Worm (Caenorhabditis elegans) whole organism, midembryonic: ENCODE results near the gene glb-4.
A peak's percentile ranks its signal among the peaks of the same experiment; 100 is the strongest.

ENCODE experiments used
- T22C8.4 ChIP-seq: fragments of 200-800 bp; sonication (Bioruptor generic); IDR thresholded peaks from 2 replicates; pipeline ENCODE4 v1.3.6; 2022; ENCODE audit warnings: missing genetic modification characterization, missing compliant biosample characterization
- cog-1 ChIP-seq: sonication (generic microtip); optimal IDR thresholded peaks from 2 replicates; lab custom pipeline; 2016; ENCODE audit warnings: missing genetic modification characterization, missing compliant biosample characterization
- flt-1 ChIP-seq: fragments of 200-800 bp; sonication (Bioruptor generic); IDR thresholded peaks from 2 replicates; pipeline ENCODE4 v1.3.6; 2022; ENCODE audit warnings: missing genetic modification characterization, missing compliant biosample characterization
- klf-2 ChIP-seq: fragments of 200-800 bp; sonication (Bioruptor generic); conservative IDR thresholded peaks from 2 replicates; pipeline ENCODE4 v1.3.6; 2022; ENCODE audit warnings: missing genetic modification reagents, missing genetic modification characterization, missing compliant biosample characterization
- med-1 ChIP-seq: sonication (generic microtip); optimal IDR thresholded peaks from 2 replicates; lab custom pipeline; 2017; ENCODE audit warnings: missing genetic modification characterization, mild to moderate bottlenecking, missing compliant biosample characterization, antibody characterized with exemption, missing genetic modification reagents; ENCODE audit not compliant: insufficient read depth
- ref-1 ChIP-seq: fragments of 200-800 bp; sonication (Bioruptor generic); conservative IDR thresholded peaks from 2 replicates; pipeline ENCODE4 v1.3.6; 2022; ENCODE audit warnings: missing genetic modification reagents, missing genetic modification characterization, missing compliant biosample characterization
- tab-1 ChIP-seq: fragments of 200-800 bp; sonication (Bioruptor generic); IDR thresholded peaks from 2 replicates; pipeline ENCODE4 v1.3.6; 2022; ENCODE audit warnings: missing genetic modification characterization, missing compliant biosample characterization
- ztf-23 ChIP-seq: fragments of 200-800 bp; sonication (Bioruptor generic); IDR thresholded peaks from 2 replicates; pipeline ENCODE4 v1.3.6; 2022; ENCODE audit warnings: missing genetic modification reagents, missing genetic modification characterization, missing compliant biosample characterization
- ztf-29 ChIP-seq: fragments of 200-800 bp; sonication (Bioruptor generic); IDR thresholded peaks from 2 replicates; pipeline ENCODE4 v1.3.6; 2022; ENCODE audit warnings: missing genetic modification reagents, missing genetic modification characterization, missing compliant biosample characterization

glb-4 gene

DNA sequence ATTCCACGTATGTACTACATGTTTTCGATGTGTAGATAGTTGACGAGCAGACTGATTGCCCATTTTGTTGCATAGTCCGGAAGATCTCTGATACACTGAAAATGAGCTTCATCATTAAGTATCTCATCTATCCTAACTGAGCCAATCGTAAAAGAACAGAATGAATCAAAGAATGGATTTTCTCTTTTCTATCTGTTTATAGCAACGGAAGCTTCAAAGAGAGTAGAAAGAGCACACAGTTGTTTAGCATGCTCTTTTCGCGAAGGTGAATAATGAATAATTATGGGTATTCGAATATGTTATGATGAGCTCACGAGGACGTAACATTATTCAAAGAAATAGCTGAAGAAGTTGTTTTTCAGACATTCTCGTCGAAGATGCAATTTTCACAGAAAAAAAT is at the start of gene glb-4:
Gene glb-4 (minus strand): TSS at position 101 of the 400 bp plus-strand sequence.
- no peak for TF ChIP-seq ref-1
- TF ChIP-seq tab-1 (GFP tag; lab: Robert Waterston, UW), result no peak
- TF ChIP-seq med-1 (GFP tag; lab: Kevin White, UChicago), result no peak
- TF ChIP-seq ztf-23 (GFP tag; lab: Robert Waterston, UW), result no peak
- no peak for TF ChIP-seq ztf-29 (GFP tag; lab: Robert Waterston, UW)
- TF ChIP-seq T22C8.4 (GFP tag; lab: Robert Waterston, UW), result no peak

DNA sequence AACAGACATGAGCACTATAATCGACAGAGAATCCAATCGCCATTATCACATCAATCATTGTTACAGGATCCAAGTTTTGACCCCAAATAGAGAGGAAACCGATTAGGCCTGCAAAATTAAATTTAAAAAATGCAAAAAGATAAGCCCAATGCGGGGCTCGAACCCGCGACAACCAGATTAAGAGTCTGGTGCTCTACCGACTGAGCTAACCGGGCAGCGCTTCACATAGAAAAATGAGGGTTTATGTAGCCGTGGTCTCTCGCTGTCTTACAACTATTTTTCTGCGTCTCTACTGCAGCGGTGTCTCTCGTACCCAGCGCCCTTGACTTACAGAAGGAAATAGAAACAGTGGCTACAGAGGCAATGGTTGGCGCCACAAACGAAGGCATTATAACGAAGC is 46.7 kb upstream of the glb-4 start:
- peak; percentile 84 for TF ChIP-seq tab-1 (GFP tag; lab: Robert Waterston, UW)
- TF ChIP-seq T22C8.4 (GFP tag; lab: Robert Waterston, UW), result peak; percentile 60; the same call in 1 of the 2 replicates
- TF ChIP-seq ref-1, result peak; percentile 58; the same call in 1 of the 2 replicates
- no peak for TF ChIP-seq cog-1 (tag; lab: Kevin White, UChicago)
- TF ChIP-seq ztf-29 (GFP tag; lab: Robert Waterston, UW), result peak; percentile 78
- TF ChIP-seq flt-1 (GFP tag; lab: Robert Waterston, UW), result peak; percentile 86
- TF ChIP-seq med-1 (GFP tag; lab: Kevin White, UChicago), result no peak
- peak; percentile 78 for TF ChIP-seq ztf-23 (GFP tag; lab: Robert Waterston, UW)
- peak; percentile 74 for TF ChIP-seq klf-2

DNA sequence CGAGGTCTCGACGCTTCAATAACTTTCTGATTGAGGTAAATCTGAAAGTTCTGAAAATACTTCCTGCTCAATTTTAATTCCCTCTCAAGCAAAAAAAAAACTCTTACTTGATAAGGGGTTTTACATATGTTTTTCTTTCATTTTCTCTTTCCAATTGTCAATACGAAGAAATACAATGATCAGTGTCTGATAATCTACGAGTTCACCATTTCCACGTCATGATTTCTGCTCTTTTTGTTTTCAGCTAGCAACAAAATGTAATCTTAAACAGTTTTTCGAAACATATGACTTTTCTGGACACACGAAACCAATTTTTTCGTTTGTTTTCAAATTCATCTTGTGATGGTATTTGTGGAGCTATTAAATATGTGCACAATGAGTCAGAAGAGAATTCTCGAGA is 45.2 kb upstream of the glb-4 start:
- TF ChIP-seq klf-2 (no peak), ztf-29 (GFP tag; lab: Robert Waterston, UW) (no peak), flt-1 (GFP tag; lab: Robert Waterston, UW) (no peak), med-1 (GFP tag; lab: Kevin White, UChicago) (no peak), tab-1 (GFP tag; lab: Robert Waterston, UW) (no peak), T22C8.4 (GFP tag; lab: Robert Waterston, UW) (no peak), ztf-23 (GFP tag; lab: Robert Waterston, UW) (no peak), ref-1 (no peak), cog-1 (tag; lab: Kevin White, UChicago) (no peak)

DNA sequence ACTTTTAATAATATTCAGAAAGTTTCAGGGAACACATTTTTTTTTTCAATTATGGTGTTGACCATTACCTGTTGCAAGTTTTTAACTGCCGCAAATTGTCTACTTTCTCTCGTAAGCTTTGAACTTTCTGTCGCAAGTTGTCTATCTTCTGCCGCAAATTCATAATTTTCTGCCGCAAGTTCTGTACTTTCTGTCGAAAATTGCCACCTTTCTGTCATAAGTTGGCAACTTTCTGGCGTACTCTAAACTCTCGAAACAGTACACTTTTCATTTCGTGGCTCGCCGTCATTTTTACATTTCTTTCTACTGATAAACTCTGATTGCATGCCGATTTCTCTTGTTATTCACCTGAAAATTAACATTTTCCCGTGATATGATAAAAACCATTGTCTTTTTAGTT is 44.4 kb upstream of the glb-4 start:
- no peak for TF ChIP-seq ref-1
- no peak for TF ChIP-seq ztf-23 (GFP tag; lab: Robert Waterston, UW)
- TF ChIP-seq tab-1 (GFP tag; lab: Robert Waterston, UW), result no peak
- TF ChIP-seq cog-1 (tag; lab: Kevin White, UChicago), result no peak
- no peak for TF ChIP-seq T22C8.4 (GFP tag; lab: Robert Waterston, UW)
- TF ChIP-seq ztf-29 (GFP tag; lab: Robert Waterston, UW), result no peak

DNA sequence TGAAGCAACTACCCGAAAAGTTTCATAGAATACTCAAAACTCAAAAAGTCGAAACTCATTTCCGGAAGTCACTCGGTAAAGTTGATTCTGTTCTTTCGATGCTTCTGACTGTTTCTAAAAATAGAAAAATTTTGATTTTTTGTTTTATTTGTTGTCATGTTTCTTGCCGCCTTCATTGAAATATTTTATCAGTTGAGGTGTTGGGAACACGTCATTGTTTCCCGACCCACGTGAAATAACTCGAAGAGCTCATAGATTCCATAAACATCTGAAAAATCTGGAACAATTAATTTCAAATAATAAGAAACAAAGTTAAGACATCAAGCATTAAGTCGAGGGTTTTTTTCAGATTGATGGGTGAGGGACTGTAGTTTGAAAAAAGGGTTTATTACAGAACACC is 44.0 kb upstream of the glb-4 start:
- TF ChIP-seq med-1 (GFP tag; lab: Kevin White, UChicago) (no peak), cog-1 (tag; lab: Kevin White, UChicago) (no peak), ztf-29 (GFP tag; lab: Robert Waterston, UW) (no peak), klf-2 (no peak), T22C8.4 (GFP tag; lab: Robert Waterston, UW) (no peak), ref-1 (no peak), ztf-23 (GFP tag; lab: Robert Waterston, UW) (no peak), flt-1 (GFP tag; lab: Robert Waterston, UW) (no peak), tab-1 (GFP tag; lab: Robert Waterston, UW) (no peak)

DNA sequence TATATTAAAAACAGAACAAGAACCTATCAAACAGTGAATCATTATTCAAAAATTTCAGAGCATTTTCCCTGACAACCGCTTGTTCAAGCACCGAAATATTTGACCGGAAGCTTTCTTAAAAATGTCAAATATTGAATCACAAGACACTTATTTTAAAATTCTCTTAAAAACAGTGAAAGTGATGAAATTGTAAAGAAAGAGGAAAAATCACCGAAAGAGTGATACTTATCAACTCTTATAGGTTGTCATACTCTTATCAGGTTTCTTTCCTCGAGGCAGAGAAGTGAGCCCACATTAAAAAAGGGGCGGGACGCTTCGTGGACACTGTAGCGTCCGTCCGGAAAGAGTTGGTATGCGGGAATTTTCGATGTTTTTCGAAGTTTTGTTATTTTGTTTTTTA is 42.8 kb upstream of the glb-4 start:
- TF ChIP-seq med-1 (GFP tag; lab: Kevin White, UChicago) (no peak), T22C8.4 (GFP tag; lab: Robert Waterston, UW) (no peak), ztf-23 (GFP tag; lab: Robert Waterston, UW) (no peak), klf-2 (no peak), cog-1 (tag; lab: Kevin White, UChicago) (no peak), tab-1 (GFP tag; lab: Robert Waterston, UW) (no peak), flt-1 (GFP tag; lab: Robert Waterston, UW) (no peak), ref-1 (no peak), ztf-29 (GFP tag; lab: Robert Waterston, UW) (no peak)

DNA sequence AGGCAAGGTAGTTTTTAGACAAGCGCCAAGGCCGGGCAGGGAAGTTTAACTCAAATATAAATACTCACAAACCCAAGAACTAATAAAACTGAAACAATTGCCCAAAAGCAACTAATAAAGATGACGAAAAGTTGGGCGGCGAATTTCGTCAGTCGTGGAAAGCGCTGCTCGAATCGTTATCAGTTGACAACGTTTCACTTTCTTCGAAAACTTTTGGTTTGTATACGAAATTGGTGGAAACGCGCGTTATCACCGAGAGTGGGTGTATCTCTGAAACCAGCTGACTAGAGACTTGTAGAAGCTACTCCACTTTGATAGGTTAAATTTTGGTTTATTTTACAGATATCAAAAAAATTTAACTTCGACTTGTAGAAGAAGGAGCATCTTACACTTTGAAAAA is 42.1 kb upstream of the glb-4 start:
- TF ChIP-seq med-1 (GFP tag; lab: Kevin White, UChicago), result no peak
- no peak for TF ChIP-seq ztf-29 (GFP tag; lab: Robert Waterston, UW)
- no peak for TF ChIP-seq cog-1 (tag; lab: Kevin White, UChicago)
- no peak for TF ChIP-seq ztf-23 (GFP tag; lab: Robert Waterston, UW)
- TF ChIP-seq T22C8.4 (GFP tag; lab: Robert Waterston, UW), result no peak
- TF ChIP-seq ref-1, result no peak
- no peak for TF ChIP-seq klf-2
- no peak for TF ChIP-seq tab-1 (GFP tag; lab: Robert Waterston, UW)

DNA sequence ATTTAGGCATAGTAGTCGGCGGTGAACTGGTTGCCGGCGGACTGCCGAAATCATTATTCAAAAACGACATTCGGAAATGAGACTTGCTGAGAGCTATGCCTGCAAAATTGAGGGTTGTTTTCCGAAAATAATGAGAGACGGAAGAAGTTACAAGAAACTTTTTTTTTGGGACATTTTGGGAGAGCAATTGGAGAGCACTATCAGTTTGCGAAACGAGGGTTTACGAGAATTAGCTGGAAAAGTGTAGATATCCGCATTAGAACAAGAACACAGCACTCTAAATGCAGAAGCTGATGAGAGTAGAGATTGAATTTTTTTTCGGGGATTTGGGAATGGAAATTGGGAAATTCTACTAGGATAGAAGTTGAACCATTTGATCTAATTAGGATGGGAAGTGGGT is 41.5 kb upstream of the glb-4 start, which contains the start of gene pqm-1:
Gene pqm-1 (minus strand): TSS at position 101 of the 400 bp plus-strand sequence.
- TF ChIP-seq klf-2, result no peak
- TF ChIP-seq ztf-23 (GFP tag; lab: Robert Waterston, UW), result no peak
- no peak for TF ChIP-seq cog-1 (tag; lab: Kevin White, UChicago)
- no peak for TF ChIP-seq tab-1 (GFP tag; lab: Robert Waterston, UW)
- TF ChIP-seq flt-1 (GFP tag; lab: Robert Waterston, UW), result no peak
- TF ChIP-seq med-1 (GFP tag; lab: Kevin White, UChicago), result no peak
- TF ChIP-seq T22C8.4 (GFP tag; lab: Robert Waterston, UW), result no peak
- TF ChIP-seq ref-1, result no peak
- TF ChIP-seq ztf-29 (GFP tag; lab: Robert Waterston, UW), result no peak

DNA sequence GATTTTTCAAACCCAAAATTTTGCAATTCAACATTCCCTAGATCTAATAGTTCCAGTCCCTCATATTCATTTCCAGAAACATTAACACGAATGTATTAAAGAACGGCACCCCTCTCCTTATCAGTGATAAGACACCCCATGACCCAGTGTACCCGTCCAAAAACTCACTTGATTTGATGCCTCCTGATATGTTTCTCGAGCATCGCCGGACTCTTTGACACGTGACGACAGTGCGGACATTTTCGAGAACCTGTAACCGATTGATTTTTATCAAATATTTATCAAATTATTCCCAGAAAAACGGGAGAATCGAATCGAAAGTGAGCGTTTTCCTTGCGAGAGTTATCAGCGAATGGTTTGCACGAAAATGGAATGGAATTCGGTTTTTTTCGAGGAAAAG is 40.0 kb upstream of the glb-4 start:
- no peak for TF ChIP-seq klf-2
- no peak for TF ChIP-seq T22C8.4 (GFP tag; lab: Robert Waterston, UW)
- TF ChIP-seq ztf-23 (GFP tag; lab: Robert Waterston, UW), result no peak
- TF ChIP-seq tab-1 (GFP tag; lab: Robert Waterston, UW), result no peak
